Worm (Caenorhabditis elegans) whole organism, L2 larva: Measurements from ENCODE around the gene W06G6.15.

Experiments used
- C34F6.9 ChIP-seq: fragments of 150-350 bp; optimal IDR thresholded peaks from 2 replicates; lab custom pipeline; 2014; ENCODE audit warnings: missing biosample characterization, missing genetic modification characterization
- Y55F3AM.14 ChIP-seq: fragments of 200-800 bp; sonication (Bioruptor generic); optimal IDR thresholded peaks from 2 replicates; lab custom pipeline; 2018; ENCODE audit warnings: mild to moderate bottlenecking, missing genetic modification characterization, missing compliant biosample characterization
- alr-1 ChIP-seq: fragments of 150-350 bp; optimal IDR thresholded peaks from 2 replicates; lab custom pipeline; 2014; ENCODE audit warnings: missing biosample characterization, missing genetic modification characterization
- aly-2 ChIP-seq: fragments of 150-350 bp; optimal IDR thresholded peaks from 2 replicates; lab custom pipeline; 2014; ENCODE audit warnings: missing biosample characterization, missing genetic modification characterization
- ama-1 ChIP-seq: fragments of 150-350 bp; optimal IDR thresholded peaks from 2 replicates; lab custom pipeline; 2018; ENCODE audit warnings: inconsistent platforms
- blmp-1 ChIP-seq: sonication (generic microtip); optimal IDR thresholded peaks from 2 replicates; lab custom pipeline; 2017; ENCODE audit warnings: missing genetic modification characterization, mild to moderate bottlenecking, missing compliant biosample characterization, antibody characterized with exemption, moderate library complexity; ENCODE audit not compliant: insufficient read depth
- ceh-16 ChIP-seq: fragments of 150-350 bp; optimal IDR thresholded peaks from 2 replicates; lab custom pipeline; 2014; ENCODE audit warnings: missing biosample characterization, missing genetic modification characterization
- crh-2 ChIP-seq: sonication (generic microtip); optimal IDR thresholded peaks from 2 replicates; lab custom pipeline; 2017; ENCODE audit warnings: missing biosample characterization, missing genetic modification characterization
- dmd-4 ChIP-seq: sonication (generic microtip); optimal IDR thresholded peaks from 2 replicates; lab custom pipeline; 2017; ENCODE audit warnings: missing biosample characterization, missing genetic modification characterization
- egl-27 ChIP-seq: sonication (generic microtip); optimal IDR thresholded peaks from 3 replicates; lab custom pipeline; 2017; ENCODE audit warnings: missing biosample characterization, missing genetic modification reagents, missing genetic modification characterization
- elt-3 ChIP-seq: sonication (generic microtip); optimal IDR thresholded peaks from 2 replicates; lab custom pipeline; 2017; ENCODE audit warnings: missing biosample characterization, missing genetic modification characterization
- gmeb-1 ChIP-seq: fragments of 150-350 bp; optimal IDR thresholded peaks from 2 replicates; lab custom pipeline; 2014; ENCODE audit warnings: missing biosample characterization, missing genetic modification characterization
- lin-11 ChIP-seq: fragments of 150-350 bp; sonication (generic microtip); optimal IDR thresholded peaks from 2 replicates; lab custom pipeline; 2014; ENCODE audit warnings: missing biosample characterization, missing genetic modification characterization, inconsistent platforms, mixed read lengths
- lin-13 ChIP-seq: fragments of 150-350 bp; optimal IDR thresholded peaks from 2 replicates; lab custom pipeline; 2014; ENCODE audit warnings: missing biosample characterization, missing genetic modification reagents, missing genetic modification characterization
- lin-39 ChIP-seq: fragments of 150-350 bp; optimal IDR thresholded peaks from 2 replicates; lab custom pipeline; 2014; ENCODE audit warnings: missing biosample characterization, missing genetic modification reagents, missing genetic modification characterization
- lsy-2 ChIP-seq, 2 experiments: fragments of 150-350 bp in 1 of 2; sonication (generic microtip) in 1 of 2; optimal IDR thresholded peaks; 2 replicates each; lab custom pipeline; 2014 to 2017; ENCODE audit warnings: missing biosample characterization in 2 of 2, missing genetic modification characterization in 2 of 2
- nhr-10 ChIP-seq: sonication (generic microtip); optimal IDR thresholded peaks from 2 replicates; lab custom pipeline; 2017; ENCODE audit warnings: missing biosample characterization, missing genetic modification characterization
- nhr-12 ChIP-seq: fragments of 150-350 bp; optimal IDR thresholded peaks from 2 replicates; lab custom pipeline; 2014; ENCODE audit warnings: missing biosample characterization, missing genetic modification characterization
- nhr-129 ChIP-seq: fragments of 150-350 bp; optimal IDR thresholded peaks from 2 replicates; lab custom pipeline; 2014; ENCODE audit warnings: missing biosample characterization, missing genetic modification characterization
- nhr-237 ChIP-seq: fragments of 150-350 bp; optimal IDR thresholded peaks from 2 replicates; lab custom pipeline; 2014; ENCODE audit warnings: missing biosample characterization, missing genetic modification characterization
- nhr-77 ChIP-seq: fragments of 150-350 bp; optimal IDR thresholded peaks from 2 replicates; lab custom pipeline; 2014; ENCODE audit warnings: missing biosample characterization, missing genetic modification characterization
- peb-1 ChIP-seq: fragments of 150-350 bp; optimal IDR thresholded peaks from 2 replicates; lab custom pipeline; 2014; ENCODE audit warnings: missing biosample characterization, missing genetic modification characterization
- sem-4 ChIP-seq: fragments of 150-350 bp; optimal IDR thresholded peaks from 2 replicates; lab custom pipeline; 2014; ENCODE audit warnings: missing biosample characterization, missing genetic modification reagents, missing genetic modification characterization
- unc-39 ChIP-seq: fragments of 150-350 bp; optimal IDR thresholded peaks from 2 replicates; lab custom pipeline; 2014; ENCODE audit warnings: missing biosample characterization, missing genetic modification characterization
- unc-55 ChIP-seq: fragments of 150-350 bp; sonication (generic microtip); optimal IDR thresholded peaks from 3 replicates; lab custom pipeline; 2014; ENCODE audit warnings: missing biosample characterization, missing genetic modification reagents, missing genetic modification characterization
- unc-62 ChIP-seq: fragments of 150-350 bp; optimal IDR thresholded peaks from 2 replicates; lab custom pipeline; 2014; ENCODE audit warnings: missing biosample characterization, missing genetic modification reagents, missing genetic modification characterization
- zag-1 ChIP-seq: fragments of 150-350 bp; optimal IDR thresholded peaks from 2 replicates; lab custom pipeline; 2014; ENCODE audit warnings: missing biosample characterization, missing genetic modification characterization
- ztf-1 ChIP-seq: fragments of 200-800 bp; sonication (Bioruptor generic); conservative IDR thresholded peaks from 2 replicates; pipeline ENCODE4 v1.3.6; 2022; ENCODE audit warnings: missing genetic modification characterization, missing compliant biosample characterization

Gene W06G6.15

ce11 chrV:16697178-16697577 lies 42.8 kb downstream of the W06G6.15 start, which contains the start of gene srw-41:
srw-41 (plus strand) TSS chrV:16697478.
- TF ChIP-seq elt-3 (no peak), peb-1 (tag; lab: Kevin White, UChicago) (no peak), ama-1 (lab: Kevin White, UChicago) (no peak), sem-4 (tag; lab: Kevin White, UChicago) (no peak), nhr-129 (tag; lab: Kevin White, UChicago) (no peak), blmp-1 (tag; lab: Kevin White, UChicago) (no peak), dmd-4 (tag; lab: Kevin White, UChicago) (no peak), alr-1 (no peak), lin-39 (tag; lab: Kevin White, UChicago) (no peak), nhr-237 (tag; lab: Kevin White, UChicago) (no peak)

ce11 chrV:16699752-16700259 lies 45.5 kb downstream of the W06G6.15 start, which contains the start of gene Y70C5C.1:
Y70C5C.1 (plus strand) TSS chrV:16700209.
- no peak for TF ChIP-seq dmd-4 (tag; lab: Kevin White, UChicago)
- no peak for TF ChIP-seq lsy-2 (tag; optimal IDR thresholded peaks at IDR 0.05; lab: Kevin White, UChicago)
- TF ChIP-seq lin-11 (tag; lab: Kevin White, UChicago): no peak
- no peak for TF ChIP-seq ama-1 (lab: Kevin White, UChicago)
- no peak for TF ChIP-seq zag-1 (tag; lab: Kevin White, UChicago)
- no peak for TF ChIP-seq nhr-10 (tag; lab: Kevin White, UChicago)
- TF ChIP-seq Y55F3AM.14 (GFP tag; lab: Kevin White, UChicago): no peak
- no peak for TF ChIP-seq C34F6.9 (tag; lab: Kevin White, UChicago)
- no peak for TF ChIP-seq lin-13 (GFP tag; lab: Kevin White, UChicago)
- TF ChIP-seq gmeb-1 (tag; lab: Kevin White, UChicago): no peak
- TF ChIP-seq nhr-77: no peak

DNA sequence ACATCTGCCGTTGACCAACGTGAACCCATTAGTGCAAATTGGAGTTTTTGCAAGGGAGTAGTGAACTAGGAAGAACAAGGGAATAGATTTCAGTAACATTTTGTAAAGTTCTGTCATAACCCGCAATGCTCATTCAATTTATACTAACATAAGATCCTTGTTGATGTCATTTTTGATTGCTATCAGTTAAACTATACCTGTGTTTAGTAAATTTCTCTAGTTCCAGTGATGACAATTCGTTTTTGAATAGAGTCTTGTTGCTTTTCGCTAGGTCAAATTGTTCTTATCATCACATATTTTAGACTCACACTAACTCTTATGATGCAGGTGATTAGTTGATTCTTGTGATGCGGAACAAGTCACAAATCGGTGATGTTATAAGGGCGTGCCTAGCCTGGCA lies 52.2 kb downstream of the W06G6.15 start, which contains the start of gene clec-9:
Gene clec-9, minus strand, starts transcription at position 101 of the 400 bp plus-strand sequence.
- no peak for TF ChIP-seq nhr-77
- no peak for TF ChIP-seq egl-27
- no peak for TF ChIP-seq unc-39 (tag; lab: Kevin White, UChicago)
- TF ChIP-seq lsy-2 (tag; optimal IDR thresholded peaks at IDR 0.05; lab: Kevin White, UChicago): no peak
- TF ChIP-seq unc-55: no peak
- no peak for TF ChIP-seq ztf-1
- no peak for TF ChIP-seq unc-62
- TF ChIP-seq nhr-10 (tag; lab: Kevin White, UChicago): no peak
- TF ChIP-seq peb-1 (tag; lab: Kevin White, UChicago): no peak
- TF ChIP-seq alr-1: no peak
- no peak for TF ChIP-seq ceh-16
- no peak for TF ChIP-seq ama-1 (lab: Kevin White, UChicago)
- no peak for TF ChIP-seq nhr-12 (tag; lab: Kevin White, UChicago)
- TF ChIP-seq crh-2 (tag; lab: Kevin White, UChicago): no peak
- no peak for TF ChIP-seq lin-11 (tag; lab: Kevin White, UChicago)
- no peak for TF ChIP-seq aly-2 (tag; lab: Kevin White, UChicago)
